Worm (Caenorhabditis elegans) whole organism, L2 larva: ENCODE data around the gene ZK1127.13.
A peak's percentile ranks its signal among the peaks of the same experiment; 100 is the strongest.
"Not testable (repeated sequence)": the region's sequence is repeated elsewhere in the genome, so short reads cannot be mapped to it uniquely, and the experiment has no call there.

ENCODE experiments used
- C34F6.9 ChIP-seq: fragments of 150-350 bp; optimal IDR thresholded peaks from 2 replicates; lab custom pipeline; 2014; ENCODE audit warnings: missing biosample characterization, missing genetic modification characterization
- F13H6.1 ChIP-seq: sonication (generic microtip); optimal IDR thresholded peaks from 2 replicates; lab custom pipeline; 2016; ENCODE audit warnings: missing genetic modification characterization, missing compliant biosample characterization
- R02D3.7 ChIP-seq: fragments of 150-350 bp; optimal IDR thresholded peaks from 2 replicates; lab custom pipeline; 2014; ENCODE audit warnings: missing biosample characterization, missing genetic modification characterization
- ZK546.5 ChIP-seq: sonication (generic microtip); optimal IDR thresholded peaks from 2 replicates; lab custom pipeline; 2017; ENCODE audit warnings: missing biosample characterization, missing genetic modification characterization
- alr-1 ChIP-seq: fragments of 150-350 bp; optimal IDR thresholded peaks from 2 replicates; lab custom pipeline; 2014; ENCODE audit warnings: missing biosample characterization, missing genetic modification characterization
- ama-1 ChIP-seq: fragments of 150-350 bp; optimal IDR thresholded peaks from 2 replicates; lab custom pipeline; 2018; ENCODE audit warnings: inconsistent platforms
- ceh-16 ChIP-seq: fragments of 150-350 bp; optimal IDR thresholded peaks from 2 replicates; lab custom pipeline; 2014; ENCODE audit warnings: missing biosample characterization, missing genetic modification characterization
- ceh-82 ChIP-seq: fragments of 150-350 bp; optimal IDR thresholded peaks from 2 replicates; lab custom pipeline; 2014; ENCODE audit warnings: missing biosample characterization, missing genetic modification characterization
- crh-2 ChIP-seq: sonication (generic microtip); optimal IDR thresholded peaks from 2 replicates; lab custom pipeline; 2017; ENCODE audit warnings: missing biosample characterization, missing genetic modification characterization
- egl-27 ChIP-seq: sonication (generic microtip); optimal IDR thresholded peaks from 3 replicates; lab custom pipeline; 2017; ENCODE audit warnings: missing biosample characterization, missing genetic modification reagents, missing genetic modification characterization
- elt-1 ChIP-seq: fragments of 150-350 bp; optimal IDR thresholded peaks from 2 replicates; lab custom pipeline; 2014; ENCODE audit warnings: missing biosample characterization, missing genetic modification characterization
- fos-1 ChIP-seq: fragments of 150-350 bp; optimal IDR thresholded peaks from 2 replicates; lab custom pipeline; 2014; ENCODE audit warnings: missing biosample characterization, missing genetic modification characterization
- gmeb-1 ChIP-seq: fragments of 150-350 bp; optimal IDR thresholded peaks from 2 replicates; lab custom pipeline; 2014; ENCODE audit warnings: missing biosample characterization, missing genetic modification characterization
- lin-13 ChIP-seq: fragments of 150-350 bp; optimal IDR thresholded peaks from 2 replicates; lab custom pipeline; 2014; ENCODE audit warnings: missing biosample characterization, missing genetic modification reagents, missing genetic modification characterization
- lsy-2 ChIP-seq, 2 experiments: fragments of 150-350 bp in 1 of 2; sonication (generic microtip) in 1 of 2; optimal IDR thresholded peaks; 2 replicates each; lab custom pipeline; 2014 to 2017; ENCODE audit warnings: missing biosample characterization in 2 of 2, missing genetic modification characterization in 2 of 2
- mab-5 ChIP-seq: fragments of 150-350 bp; optimal IDR thresholded peaks from 2 replicates; lab custom pipeline; 2014; ENCODE audit warnings: missing biosample characterization, missing genetic modification characterization
- mdl-1 ChIP-seq, 2 experiments: fragments of 150-350 bp in 1 of 2; sonication (generic microtip) in 1 of 2; optimal IDR thresholded peaks; 2 replicates each; lab custom pipeline; 2017; ENCODE audit warnings: missing biosample characterization in 2 of 2, missing genetic modification characterization in 2 of 2
- nhr-10 ChIP-seq: sonication (generic microtip); optimal IDR thresholded peaks from 2 replicates; lab custom pipeline; 2017; ENCODE audit warnings: missing biosample characterization, missing genetic modification characterization
- nhr-11 ChIP-seq: fragments of 150-350 bp; optimal IDR thresholded peaks from 2 replicates; lab custom pipeline; 2014; ENCODE audit warnings: missing biosample characterization, missing genetic modification characterization
- nhr-12 ChIP-seq: fragments of 150-350 bp; optimal IDR thresholded peaks from 2 replicates; lab custom pipeline; 2014; ENCODE audit warnings: missing biosample characterization, missing genetic modification characterization
- nhr-129 ChIP-seq: fragments of 150-350 bp; optimal IDR thresholded peaks from 2 replicates; lab custom pipeline; 2014; ENCODE audit warnings: missing biosample characterization, missing genetic modification characterization
- nhr-21 ChIP-seq: fragments of 150-350 bp; optimal IDR thresholded peaks from 2 replicates; lab custom pipeline; 2014; ENCODE audit warnings: missing biosample characterization, missing genetic modification characterization
- nhr-237 ChIP-seq: fragments of 150-350 bp; optimal IDR thresholded peaks from 2 replicates; lab custom pipeline; 2014; ENCODE audit warnings: missing biosample characterization, missing genetic modification characterization
- nhr-25 ChIP-seq: fragments of 150-350 bp; sonication (generic microtip); optimal IDR thresholded peaks from 3 replicates; lab custom pipeline; 2014; ENCODE audit warnings: missing biosample characterization, missing genetic modification characterization
- sem-4 ChIP-seq: fragments of 150-350 bp; optimal IDR thresholded peaks from 2 replicates; lab custom pipeline; 2014; ENCODE audit warnings: missing biosample characterization, missing genetic modification reagents, missing genetic modification characterization
- sma-3 ChIP-seq: sonication (generic microtip); optimal IDR thresholded peaks from 2 replicates; lab custom pipeline; 2016; ENCODE audit warnings: missing genetic modification reagents, missing genetic modification characterization, missing compliant biosample characterization
- sma-9 ChIP-seq, 2 experiments: fragments of 150-350 bp in 1 of 2; sonication (generic microtip) in 1 of 2; optimal IDR thresholded peaks; 2 replicates each; lab custom pipeline; 2014 to 2016; ENCODE audit warnings: missing genetic modification characterization in 2 of 2, mild to moderate bottlenecking in 1 of 2, missing biosample characterization in 1 of 2, missing compliant biosample characterization in 1 of 2, missing genetic modification reagents in 1 of 2, moderate library complexity in 1 of 2
- snpc-4 ChIP-seq: fragments of 150-350 bp; optimal IDR thresholded peaks from 2 replicates; lab custom pipeline; 2014; ENCODE audit warnings: missing biosample characterization, missing genetic modification characterization
- unc-39 ChIP-seq: fragments of 150-350 bp; optimal IDR thresholded peaks from 2 replicates; lab custom pipeline; 2014; ENCODE audit warnings: missing biosample characterization, missing genetic modification characterization
- unc-55 ChIP-seq: fragments of 150-350 bp; sonication (generic microtip); optimal IDR thresholded peaks from 3 replicates; lab custom pipeline; 2014; ENCODE audit warnings: missing biosample characterization, missing genetic modification reagents, missing genetic modification characterization
- zag-1 ChIP-seq: fragments of 150-350 bp; optimal IDR thresholded peaks from 2 replicates; lab custom pipeline; 2014; ENCODE audit warnings: missing biosample characterization, missing genetic modification characterization
- ztf-1 ChIP-seq: fragments of 200-800 bp; sonication (Bioruptor generic); conservative IDR thresholded peaks from 2 replicates; pipeline ENCODE4 v1.3.6; 2022; ENCODE audit warnings: missing genetic modification characterization, missing compliant biosample characterization
- ztf-4 ChIP-seq: fragments of 150-350 bp; optimal IDR thresholded peaks from 2 replicates; lab custom pipeline; 2014; ENCODE audit warnings: missing biosample characterization, missing genetic modification characterization

The ZK1127.13 gene

ce11 chrII:7072590-7073536 lies 19.8 kb downstream of the ZK1127.13 start:
- TF ChIP-seq snpc-4 (tag; lab: Kevin White, UChicago) (no peak), gmeb-1 (tag; lab: Kevin White, UChicago) (peak; percentile 50), ztf-4 (peak; percentile 2), ZK546.5 (tag; lab: Kevin White, UChicago) (no peak), F13H6.1 (tag; lab: Kevin White, UChicago) (peak; percentile 55), fos-1 (peak; percentile 24), ama-1 (no peak), C34F6.9 (tag; lab: Kevin White, UChicago) (peak; percentile 96), nhr-129 (tag; lab: Kevin White, UChicago) (peak; percentile 70), nhr-21 (tag; lab: Kevin White, UChicago) (peak; percentile 12), zag-1 (tag; lab: Kevin White, UChicago) (no peak), nhr-11 (tag; lab: Kevin White, UChicago) (peak; percentile 57), lin-13 (GFP tag; lab: Kevin White, UChicago) (peak; percentile 41), unc-55 (peak; percentile 77), crh-2 (tag; lab: Kevin White, UChicago) (peak; percentile 42), R02D3.7 (no peak), sma-3 (GFP tag; lab: Kevin White, UChicago) (peak; percentile 73), lsy-2 (tag; optimal IDR thresholded peaks at IDR 0.05; lab: Kevin White, UChicago) (peak; percentile 14 to 83), sma-9 (GFP tag; optimal IDR thresholded peaks at IDR 0.05; lab: Kevin White, UChicago) (peak; percentile 76), sma-9 (tag; optimal IDR thresholded peaks at IDR 0.05; lab: Kevin White, UChicago) (no peak), mdl-1 (tag; optimal IDR thresholded peaks at IDR 0.05; lab: Kevin White, UChicago) (peak in 1 of 2 experiments; percentile 23)

ce11 chrII:7073537-7073913 lies 20.4 kb downstream of the ZK1127.13 start, which contains the start of gene kat-1:
Gene kat-1 (plus strand): TSS chrII:7073814.
- no peak for TF ChIP-seq nhr-10 (tag; lab: Kevin White, UChicago)
- TF ChIP-seq unc-39 (tag; lab: Kevin White, UChicago), result no peak
- TF ChIP-seq zag-1 (tag; lab: Kevin White, UChicago), result no peak
- TF ChIP-seq sma-3 (GFP tag; lab: Kevin White, UChicago), result no peak
- TF ChIP-seq F13H6.1 (tag; lab: Kevin White, UChicago), result no peak
- no peak for TF ChIP-seq unc-55
- TF ChIP-seq ztf-4, result no peak
- no peak for TF ChIP-seq ama-1

ce11 chrII:7075564-7076228 lies 22.6 kb downstream of the ZK1127.13 start, which contains the start of gene T02G5.7:
Gene T02G5.7 (plus strand): TSS chrII:7075614.
- no peak for TF ChIP-seq mdl-1 (tag; optimal IDR thresholded peaks at IDR 0.05; lab: Kevin White, UChicago)
- TF ChIP-seq crh-2 (tag; lab: Kevin White, UChicago), result no peak
- TF ChIP-seq alr-1, result no peak
- TF ChIP-seq ama-1, result no peak
- peak in 1 of 2 experiments; percentile 8 for TF ChIP-seq lsy-2 (tag; optimal IDR thresholded peaks at IDR 0.05; lab: Kevin White, UChicago)

- not testable (repeated sequence) for TF ChIP-seq nhr-10 (tag; lab: Kevin White, UChicago); zag-1 (tag; lab: Kevin White, UChicago); ceh-82
Observed at ce11 chrII:7084021-7084420, 30.9 kb downstream of the ZK1127.13 start, which contains the start of the genes T02G5.14 and T02G5.15. Gene T02G5.14 (plus strand): TSS chrII:7084321. Gene T02G5.15 (plus strand): TSS chrII:7084321.

- TF ChIP-seq sma-3 (GFP tag; lab: Kevin White, UChicago), result no peak
- peak; percentile 26 for TF ChIP-seq sma-9 (GFP tag; optimal IDR thresholded peaks at IDR 0.05; lab: Kevin White, UChicago)
- TF ChIP-seq sma-9 (tag; optimal IDR thresholded peaks at IDR 0.05; lab: Kevin White, UChicago), result no peak
- TF ChIP-seq nhr-12 (tag; lab: Kevin White, UChicago), result no peak
- TF ChIP-seq nhr-25 (tag; lab: Kevin White, UChicago), result peak; percentile 47
- TF ChIP-seq ceh-16, result peak; percentile 4
- TF ChIP-seq ceh-82, result no peak
- peak; percentile 23 for TF ChIP-seq C34F6.9 (tag; lab: Kevin White, UChicago)
- TF ChIP-seq egl-27 (tag; lab: Kevin White, UChicago), result no peak
- no peak for TF ChIP-seq sem-4 (tag; lab: Kevin White, UChicago)
- TF ChIP-seq ztf-1 (GFP tag; lab: Robert Waterston, UW), result no peak
- TF ChIP-seq ZK546.5 (tag; lab: Kevin White, UChicago), result no peak
- TF ChIP-seq nhr-237 (tag; lab: Kevin White, UChicago), result no peak
- peak in 1 of 2 experiments; percentile 1 for TF ChIP-seq lsy-2 (tag; optimal IDR thresholded peaks at IDR 0.05; lab: Kevin White, UChicago)
- TF ChIP-seq crh-2 (tag; lab: Kevin White, UChicago), result peak; percentile 26
- no peak for TF ChIP-seq nhr-21 (tag; lab: Kevin White, UChicago)
- TF ChIP-seq nhr-129 (tag; lab: Kevin White, UChicago), result peak; percentile 73
- TF ChIP-seq mab-5, result no peak
- no peak for TF ChIP-seq elt-1 (tag; lab: Kevin White, UChicago)
Observed at ce11 chrII:7090085-7090484, 37.0 kb downstream of the ZK1127.13 start.
